Fruit fly (Drosophila melanogaster): ENCODE measurements around the gene bocks.

Gene bocks

dm6 chr3R:9586663-9587248 is 4.0 kb downstream of the bocks start, which contains the start of gene P58IPK (continued):
- peak; percentile 40 for TF ChIP-seq Jarid2 (GFP tag; optimal IDR thresholded peaks at IDR 0.05)
- no peak for TF ChIP-seq sqz (GFP tag; optimal IDR thresholded peaks at IDR 0.05)
- TF ChIP-seq CG9215 (GFP tag; IDR thresholded peaks at IDR 0.05): peak; percentile 65
- TF ChIP-seq CG14050 (GFP tag; IDR thresholded peaks at IDR 0.05): no peak
- TF ChIP-seq ab (GFP tag; optimal IDR thresholded peaks at IDR 0.05): no peak
- TF ChIP-seq trh (GFP tag; optimal IDR thresholded peaks at IDR 0.05): no peak
- TF ChIP-seq wek (GFP tag; optimal IDR thresholded peaks at IDR 0.05): no peak
- TF ChIP-seq Xrp1 (GFP tag; IDR thresholded peaks at IDR 0.05): peak; percentile 64
- TF ChIP-seq CG2889 (GFP tag; IDR thresholded peaks at IDR 0.05): no peak
- TF ChIP-seq slbo (GFP tag; IDR thresholded peaks at IDR 0.05): peak; percentile 91
- no peak for TF ChIP-seq pros (GFP tag; optimal IDR thresholded peaks at IDR 0.05)
- peak; percentile 54 for TF ChIP-seq CG18599 (GFP tag; optimal IDR thresholded peaks at IDR 0.05)
- peak; percentile 52 for TF ChIP-seq al (GFP tag; IDR thresholded peaks at IDR 0.05)
- TF ChIP-seq Xbp1 (GFP tag; optimal IDR thresholded peaks at IDR 0.05): peak; percentile 98
- TF ChIP-seq GATAe (GFP tag; conservative IDR thresholded peaks at IDR 0.05): no peak
- peak; percentile 16; the same call in 1 of the 2 replicates for TF ChIP-seq Drgx (GFP tag; IDR thresholded peaks at IDR 0.05)
- TF ChIP-seq bowl (GFP tag; IDR thresholded peaks at IDR 0.05): no peak
- TF ChIP-seq pzg (GFP tag; optimal IDR thresholded peaks at IDR 0.05): peak; percentile 92
- TF ChIP-seq pho (GFP tag; optimal IDR thresholded peaks at IDR 0.05): peak; percentile 75
- TF ChIP-seq Antp (GFP tag; optimal IDR thresholded peaks at IDR 0.05): peak; percentile 77
- TF ChIP-seq gcm2 (GFP tag; optimal IDR thresholded peaks at IDR 0.05): no peak
- TF ChIP-seq bigmax (GFP tag; optimal IDR thresholded peaks at IDR 0.05): no peak
- peak; percentile 64; the same call in 1 of the 2 replicates for TF ChIP-seq Rx (GFP tag; IDR thresholded peaks at IDR 0.05)
- no peak for TF ChIP-seq sim (GFP tag; IDR thresholded peaks at IDR 0.05)
- TF ChIP-seq CG30403 (GFP tag; optimal IDR thresholded peaks at IDR 0.05): peak; percentile 80
- TF ChIP-seq hbn (GFP tag; IDR thresholded peaks at IDR 0.05; ENCODE audit: partially characterized antibody): peak; percentile 88
- TF ChIP-seq so (GFP tag; IDR thresholded peaks at IDR 0.05): no peak
- TF ChIP-seq usp (GFP tag; optimal IDR thresholded peaks at IDR 0.05): no peak
- TF ChIP-seq chif (GFP tag; optimal IDR thresholded peaks at IDR 0.05): peak; percentile 42 to 57
- TF ChIP-seq CG4820 (GFP tag; optimal IDR thresholded peaks at IDR 0.05): peak; percentile 43
- peak; percentile 65 for TF ChIP-seq Dref (GFP tag; IDR thresholded peaks at IDR 0.05)
- peak; percentile 61 for TF ChIP-seq ERR (GFP tag; optimal IDR thresholded peaks at IDR 0.05)
- TF ChIP-seq ems (GFP tag; optimal IDR thresholded peaks at IDR 0.05): peak; percentile 74
- TF ChIP-seq Dll (GFP tag; IDR thresholded peaks at IDR 0.05; ENCODE audit: partially characterized antibody): peak; percentile 94
- TF ChIP-seq sens (GFP tag): peak; percentile 91
- TF ChIP-seq CG3163 (GFP tag; optimal IDR thresholded peaks at IDR 0.05): peak; percentile 58
- peak; percentile 79 for TF ChIP-seq zen2 (GFP tag; IDR thresholded peaks at IDR 0.05; ENCODE audit: partially characterized antibody)
- TF ChIP-seq tio (GFP tag; optimal IDR thresholded peaks at IDR 0.05): no peak
- TF ChIP-seq scrt (GFP tag; optimal IDR thresholded peaks at IDR 0.05): peak; percentile 9
- TF ChIP-seq CG16779 (GFP tag; IDR thresholded peaks at IDR 0.05): no peak
- TF ChIP-seq jigr1 (GFP tag; IDR thresholded peaks at IDR 0.05): no peak
- TF ChIP-seq CG11723 (GFP tag; optimal IDR thresholded peaks at IDR 0.05): peak; percentile 37
- no peak for TF ChIP-seq CG5180 (GFP tag; optimal IDR thresholded peaks at IDR 0.05)
- peak; percentile 64 for TF ChIP-seq sisA (GFP tag; IDR thresholded peaks at IDR 0.05)
- peak; percentile 90 for TF ChIP-seq CG7963 (GFP tag; IDR thresholded peaks at IDR 0.05; ENCODE audit: partially characterized antibody)
- TF ChIP-seq Fer1 (GFP tag; optimal IDR thresholded peaks at IDR 0.05): peak; percentile 41
- TF ChIP-seq hb (GFP tag; IDR thresholded peaks at IDR 0.05; ENCODE audit: partially characterized antibody): peak; percentile 90
- no peak for TF ChIP-seq CG8765 (GFP tag; IDR thresholded peaks at IDR 0.05)
- TF ChIP-seq ac (GFP tag; optimal IDR thresholded peaks at IDR 0.05): no peak
- no peak for TF ChIP-seq D19A (tag; optimal IDR thresholded peaks at IDR 0.05)
- peak; percentile 98 for TF ChIP-seq Bgb (GFP tag; IDR thresholded peaks at IDR 0.05; ENCODE audit: partially characterized antibody)

All from whole organism, embryonic.